Worm (Caenorhabditis elegans) whole organism, L2 larva: ENCODE data around the gene col-117.

Experiments used
- blmp-1 ChIP-seq: sonication (generic microtip); optimal IDR thresholded peaks from 2 replicates; lab custom pipeline; 2017; ENCODE audit warnings: missing genetic modification characterization, mild to moderate bottlenecking, missing compliant biosample characterization, antibody characterized with exemption, moderate library complexity; ENCODE audit not compliant: insufficient read depth
- lin-39 ChIP-seq: fragments of 150-350 bp; optimal IDR thresholded peaks from 2 replicates; lab custom pipeline; 2014; ENCODE audit warnings: missing biosample characterization, missing genetic modification reagents, missing genetic modification characterization
- mab-5 ChIP-seq: fragments of 150-350 bp; optimal IDR thresholded peaks from 2 replicates; lab custom pipeline; 2014; ENCODE audit warnings: missing biosample characterization, missing genetic modification characterization
- mbf-1 ChIP-seq: sonication (generic microtip); optimal IDR thresholded peaks from 2 replicates; lab custom pipeline; 2017; ENCODE audit warnings: missing biosample characterization, missing genetic modification characterization
- nhr-21 ChIP-seq: fragments of 150-350 bp; optimal IDR thresholded peaks from 2 replicates; lab custom pipeline; 2014; ENCODE audit warnings: missing biosample characterization, missing genetic modification characterization
- sem-4 ChIP-seq: fragments of 150-350 bp; optimal IDR thresholded peaks from 2 replicates; lab custom pipeline; 2014; ENCODE audit warnings: missing biosample characterization, missing genetic modification reagents, missing genetic modification characterization
- sma-3 ChIP-seq: sonication (generic microtip); optimal IDR thresholded peaks from 2 replicates; lab custom pipeline; 2016; ENCODE audit warnings: missing genetic modification reagents, missing genetic modification characterization, missing compliant biosample characterization
- sma-9 ChIP-seq, 2 experiments: fragments of 150-350 bp in 1 of 2; sonication (generic microtip) in 1 of 2; optimal IDR thresholded peaks; 2 replicates each; lab custom pipeline; 2014 to 2016; ENCODE audit warnings: missing genetic modification characterization in 2 of 2, mild to moderate bottlenecking in 1 of 2, missing biosample characterization in 1 of 2, missing compliant biosample characterization in 1 of 2, missing genetic modification reagents in 1 of 2, moderate library complexity in 1 of 2
- snpc-4 ChIP-seq: fragments of 150-350 bp; optimal IDR thresholded peaks from 2 replicates; lab custom pipeline; 2014; ENCODE audit warnings: missing biosample characterization, missing genetic modification characterization
- unc-55 ChIP-seq: fragments of 150-350 bp; sonication (generic microtip); optimal IDR thresholded peaks from 3 replicates; lab custom pipeline; 2014; ENCODE audit warnings: missing biosample characterization, missing genetic modification reagents, missing genetic modification characterization
- ztf-11 ChIP-seq: sonication (generic microtip); optimal IDR thresholded peaks from 2 replicates; lab custom pipeline; 2017; ENCODE audit warnings: missing biosample characterization, missing genetic modification characterization

Gene col-117

ce11 chrIV:8778045-8778444 lies 46.0 kb downstream of the col-117 start, which contains the start of gene C33D9.6:
Gene C33D9.6 (minus strand): TSS chrIV:8778145.
- TF ChIP-seq ztf-11 (tag; lab: Kevin White, UChicago) (no peak), nhr-21 (no peak), mab-5 (tag; lab: Kevin White, UChicago) (no peak), unc-55 (GFP tag; lab: Kevin White, UChicago) (no peak), snpc-4 (tag; lab: Kevin White, UChicago) (no peak), mbf-1 (tag; lab: Kevin White, UChicago) (no peak), lin-39 (tag; lab: Kevin White, UChicago) (no peak), sma-9 (GFP tag; optimal IDR thresholded peaks at IDR 0.05; lab: Kevin White, UChicago) (no peak), sma-9 (tag; optimal IDR thresholded peaks at IDR 0.05; lab: Kevin White, UChicago) (no peak), sem-4 (tag; lab: Kevin White, UChicago) (no peak), blmp-1 (tag; lab: Kevin White, UChicago) (no peak), sma-3 (no peak)
